Worm (Caenorhabditis elegans) whole organism, mixed stage, embryonic: ENCODE results near the gene H40L08.2.

Experiments used
- blmp-1 ChIP-seq: fragments of 150-350 bp; optimal IDR thresholded peaks from 2 replicates; lab custom pipeline; 2014; ENCODE audit warnings: missing biosample characterization, missing genetic modification characterization
- elt-1 ChIP-seq: sonication (generic microtip); optimal IDR thresholded peaks from 2 replicates; lab custom pipeline; 2017; ENCODE audit warnings: missing genetic modification characterization, mild to moderate bottlenecking, missing compliant biosample characterization, antibody characterized with exemption, moderate library complexity, borderline replicate concordance; ENCODE audit not compliant: insufficient read depth
- nhr-237 ChIP-seq: fragments of 150-350 bp; optimal IDR thresholded peaks from 2 replicates; lab custom pipeline; 2014; ENCODE audit warnings: missing biosample characterization, missing genetic modification characterization
- pha-4 ChIP-seq: fragments of 150-350 bp; optimal IDR thresholded peaks from 2 replicates; lab custom pipeline; 2018; ENCODE audit warnings: missing biosample characterization, missing genetic modification reagents, missing genetic modification characterization
- sem-2 ChIP-seq: fragments of 200-800 bp; sonication (Bioruptor generic); optimal IDR thresholded peaks from 2 replicates; lab custom pipeline; 2018; ENCODE audit warnings: mild to moderate bottlenecking, missing genetic modification characterization, missing compliant biosample characterization
- unc-39 ChIP-seq: fragments of 150-350 bp; optimal IDR thresholded peaks from 2 replicates; lab custom pipeline; 2014; ENCODE audit warnings: missing biosample characterization, missing genetic modification characterization

- TF ChIP-seq pha-4 = no peak
- TF ChIP-seq elt-1 (tag; lab: Kevin White, UChicago) = no peak
- TF ChIP-seq blmp-1 (tag; lab: Kevin White, UChicago) = no peak
- TF ChIP-seq nhr-237 (tag; lab: Kevin White, UChicago) = no peak
- no peak for TF ChIP-seq sem-2
- no peak for TF ChIP-seq unc-39 (tag; lab: Kevin White, UChicago)
These were observed 3.9 kb upstream of the H40L08.2 start for ce11 chrX:15081486-15081885.
